Worm (Caenorhabditis elegans) whole organism, L4 larva: ENCODE results near the gene Y59E9AL.36.
A peak's percentile ranks its signal among the peaks of the same experiment; 100 is the strongest.

Experiments
- F49E8.2 ChIP-seq: sonication (generic microtip); optimal IDR thresholded peaks from 2 replicates; lab custom pipeline; 2016; ENCODE audit warnings: missing compliant biosample characterization, mild to moderate bottlenecking, missing genetic modification characterization, borderline replicate concordance
- T20F7.1 ChIP-seq: fragments of 200-800 bp; sonication (Bioruptor generic); optimal IDR thresholded peaks from 2 replicates; lab custom pipeline; 2018; ENCODE audit warnings: mild to moderate bottlenecking, missing genetic modification characterization, missing compliant biosample characterization
- Y5F2A.4 ChIP-seq: fragments of 200-800 bp; sonication (Bioruptor generic); optimal IDR thresholded peaks from 2 replicates; lab custom pipeline; 2018; ENCODE audit warnings: mild to moderate bottlenecking, missing genetic modification characterization, missing compliant biosample characterization
- aha-1 ChIP-seq: fragments of 150-350 bp; peaks from one replicate; lab custom pipeline; 2014; ENCODE audit warnings: missing biosample characterization, missing genetic modification characterization
- attf-4 ChIP-seq: sonication (generic microtip); optimal IDR thresholded peaks from 3 replicates; lab custom pipeline; 2017; ENCODE audit warnings: missing biosample characterization, missing genetic modification characterization
- ceh-20 ChIP-seq: fragments of 200-800 bp; sonication (Bioruptor generic); IDR thresholded peaks from 2 replicates; pipeline ENCODE4 v1.3.6; 2022; ENCODE audit warnings: missing genetic modification reagents, missing genetic modification characterization, missing compliant biosample characterization
- ceh-32 ChIP-seq: sonication (generic microtip); optimal IDR thresholded peaks from 2 replicates; lab custom pipeline; 2016; ENCODE audit warnings: mild to moderate bottlenecking, missing genetic modification characterization, missing compliant biosample characterization; ENCODE audit not compliant: poor library complexity
- daf-12 ChIP-seq: fragments of 150-350 bp; optimal IDR thresholded peaks from 2 replicates; lab custom pipeline; 2014; ENCODE audit warnings: missing biosample characterization, missing genetic modification reagents, missing genetic modification characterization
- daf-8 ChIP-seq: fragments of 200-800 bp; sonication (Bioruptor generic); IDR thresholded peaks from 2 replicates; pipeline ENCODE4 v1.3.6; 2022; ENCODE audit warnings: missing genetic modification characterization, missing compliant biosample characterization
- dmd-6 ChIP-seq: fragments of 200-800 bp; sonication (Bioruptor generic); IDR thresholded peaks from 2 replicates; pipeline ENCODE4 v1.3.6; 2022; ENCODE audit warnings: missing genetic modification reagents, missing genetic modification characterization, missing compliant biosample characterization
- dpl-1 ChIP-seq: fragments of 150-350 bp; optimal IDR thresholded peaks from 2 replicates; lab custom pipeline; 2014; ENCODE audit warnings: missing biosample characterization, missing genetic modification reagents, missing genetic modification characterization
- duxl-1 ChIP-seq: sonication (generic microtip); optimal IDR thresholded peaks from 2 replicates; lab custom pipeline; 2016; ENCODE audit warnings: mild to moderate bottlenecking, missing genetic modification characterization, moderate library complexity, missing compliant biosample characterization; ENCODE audit not compliant: poor library complexity
- dve-1 ChIP-seq: sonication (generic microtip); optimal IDR thresholded peaks from 2 replicates; lab custom pipeline; 2017; ENCODE audit warnings: antibody characterized with exemption, mild to moderate bottlenecking, missing genetic modification characterization, missing compliant biosample characterization; ENCODE audit not compliant: insufficient read depth
- egl-43 ChIP-seq: fragments of 200-800 bp; sonication (Bioruptor generic); IDR thresholded peaks from 2 replicates; pipeline ENCODE4 v1.3.6; 2022; ENCODE audit warnings: missing genetic modification reagents, missing genetic modification characterization, missing compliant biosample characterization
- gei-8 ChIP-seq: fragments of 200-800 bp; sonication (Bioruptor generic); optimal IDR thresholded peaks from 2 replicates; lab custom pipeline; 2018; ENCODE audit warnings: mild to moderate bottlenecking, missing genetic modification characterization, missing compliant biosample characterization
- hlh-30 ChIP-seq: sonication (generic microtip); optimal IDR thresholded peaks from 2 replicates; lab custom pipeline; 2017; ENCODE audit warnings: antibody characterized with exemption, mild to moderate bottlenecking, missing genetic modification characterization, missing compliant biosample characterization; ENCODE audit not compliant: insufficient read depth
- hmg-1.1 ChIP-seq: fragments of 200-800 bp; sonication (Bioruptor generic); IDR thresholded peaks from 2 replicates; pipeline ENCODE4 v1.3.6; 2022; ENCODE audit warnings: missing genetic modification reagents, missing genetic modification characterization, missing compliant biosample characterization
- lim-7 ChIP-seq: fragments of 200-800 bp; sonication (Bioruptor generic); IDR thresholded peaks from 2 replicates; pipeline ENCODE4 v1.3.6; 2022; ENCODE audit warnings: missing genetic modification characterization, missing compliant biosample characterization
- lin-15B ChIP-seq: fragments of 150-350 bp; sonication (generic microtip); optimal IDR thresholded peaks from 3 replicates; lab custom pipeline; 2014; ENCODE audit warnings: missing biosample characterization, missing genetic modification characterization
- lin-29 ChIP-seq: fragments of 200-800 bp; sonication (Bioruptor generic); IDR thresholded peaks from 2 replicates; pipeline ENCODE4 v1.3.6; 2022; ENCODE audit warnings: missing genetic modification reagents, missing genetic modification characterization, missing compliant biosample characterization
- lir-3 ChIP-seq: sonication (generic microtip); optimal IDR thresholded peaks from 2 replicates; lab custom pipeline; 2016; ENCODE audit warnings: mild to moderate bottlenecking, missing genetic modification characterization, missing compliant biosample characterization
- lsy-2 ChIP-seq, 2 experiments: fragments of 150-350 bp in 1 of 2; sonication (generic microtip) in 1 of 2; optimal IDR thresholded peaks; 2 replicates each; lab custom pipeline; 2014 to 2017; ENCODE audit warnings: missing biosample characterization in 2 of 2, missing genetic modification characterization in 2 of 2
- madf-5 ChIP-seq, 2 experiments: fragments of 200-800 bp; sonication (Bioruptor generic); IDR thresholded peaks; 2 replicates each; pipeline ENCODE4 v1.3.6; 2022; ENCODE audit warnings: missing compliant biosample characterization in 2 of 2, missing genetic modification characterization in 2 of 2
- madf-9 ChIP-seq: fragments of 200-800 bp; sonication (Bioruptor generic); conservative IDR thresholded peaks from 2 replicates; pipeline ENCODE4 v1.3.6; 2022; ENCODE audit warnings: missing genetic modification reagents, missing genetic modification characterization, missing compliant biosample characterization
- mdl-1 ChIP-seq, 2 experiments: fragments of 150-350 bp in 1 of 2; sonication (generic microtip) in 1 of 2; optimal IDR thresholded peaks; 2 replicates each; lab custom pipeline; 2014 to 2017; ENCODE audit warnings: missing biosample characterization in 2 of 2, missing genetic modification characterization in 2 of 2
- mdt-29 ChIP-seq: fragments of 200-800 bp; sonication (Bioruptor generic); IDR thresholded peaks from 2 replicates; pipeline ENCODE4 v1.3.6; 2022; ENCODE audit warnings: missing genetic modification reagents, missing genetic modification characterization, missing compliant biosample characterization
- mxl-3 ChIP-seq: fragments of 200-800 bp; sonication (Bioruptor generic); optimal IDR thresholded peaks from 2 replicates; lab custom pipeline; 2018; ENCODE audit warnings: mild to moderate bottlenecking, missing genetic modification characterization, missing compliant biosample characterization
- nhr-10 ChIP-seq: fragments of 150-350 bp; optimal IDR thresholded peaks from 2 replicates; lab custom pipeline; 2014; ENCODE audit warnings: missing biosample characterization, missing genetic modification characterization
- nhr-102 ChIP-seq: sonication (generic microtip); optimal IDR thresholded peaks from 2 replicates; lab custom pipeline; 2016; ENCODE audit warnings: mild to moderate bottlenecking, missing genetic modification characterization, moderate library complexity, missing compliant biosample characterization
- nhr-11 ChIP-seq: fragments of 150-350 bp; optimal IDR thresholded peaks from 2 replicates; lab custom pipeline; 2014; ENCODE audit warnings: missing biosample characterization, missing genetic modification characterization
- nhr-237 ChIP-seq: sonication (generic microtip); optimal IDR thresholded peaks from 2 replicates; lab custom pipeline; 2017; ENCODE audit warnings: missing biosample characterization, missing genetic modification characterization
- nhr-25 ChIP-seq: sonication (generic microtip); optimal IDR thresholded peaks from 2 replicates; lab custom pipeline; 2017; ENCODE audit warnings: missing genetic modification characterization, mild to moderate bottlenecking, missing compliant biosample characterization, antibody characterized with exemption, moderate library complexity, borderline replicate concordance; ENCODE audit not compliant: insufficient read depth
- nhr-42 ChIP-seq: fragments of 200-800 bp; sonication (Bioruptor generic); IDR thresholded peaks from 2 replicates; pipeline ENCODE4 v1.3.6; 2022; ENCODE audit warnings: missing genetic modification characterization, missing compliant biosample characterization
- nhr-48 ChIP-seq: sonication (generic microtip); optimal IDR thresholded peaks from 2 replicates; lab custom pipeline; 2016; ENCODE audit warnings: mild to moderate bottlenecking, missing genetic modification characterization, missing compliant biosample characterization
- nhr-6 ChIP-seq: fragments of 150-350 bp; optimal IDR thresholded peaks from 2 replicates; lab custom pipeline; 2014; ENCODE audit warnings: missing biosample characterization, missing genetic modification characterization
- nhr-76 ChIP-seq: fragments of 150-350 bp; optimal IDR thresholded peaks from 2 replicates; lab custom pipeline; 2014; ENCODE audit warnings: missing biosample characterization, missing genetic modification characterization
- php-3 ChIP-seq: fragments of 200-800 bp; sonication (Bioruptor generic); IDR thresholded peaks from 2 replicates; pipeline ENCODE4 v1.3.6; 2022; ENCODE audit warnings: missing genetic modification reagents, missing genetic modification characterization, missing compliant biosample characterization
- pqm-1 ChIP-seq: sonication (generic microtip); optimal IDR thresholded peaks from 2 replicates; lab custom pipeline; 2017; ENCODE audit warnings: missing biosample characterization, missing genetic modification characterization
- rbr-2 ChIP-seq: sonication (generic microtip); optimal IDR thresholded peaks from 2 replicates; lab custom pipeline; 2016; ENCODE audit warnings: missing genotype, missing genetic modification characterization, missing compliant biosample characterization
- saeg-2 ChIP-seq: fragments of 200-800 bp; sonication (Bioruptor generic); IDR thresholded peaks from 2 replicates; pipeline ENCODE4 v1.3.6; 2022; ENCODE audit warnings: missing genetic modification reagents, missing genetic modification characterization, missing compliant biosample characterization
- spr-3 ChIP-seq: fragments of 200-800 bp; sonication (Bioruptor generic); optimal IDR thresholded peaks from 2 replicates; lab custom pipeline; 2018; ENCODE audit warnings: mild to moderate bottlenecking, missing genetic modification characterization, missing compliant biosample characterization
- tra-1 ChIP-seq: fragments of 200-800 bp; sonication (Bioruptor generic); IDR thresholded peaks from 2 replicates; pipeline ENCODE4 v1.3.6; 2022; ENCODE audit warnings: missing genetic modification reagents, missing genetic modification characterization, missing compliant biosample characterization
- unc-130 ChIP-seq: sonication (generic microtip); optimal IDR thresholded peaks from 2 replicates; lab custom pipeline; 2016; ENCODE audit warnings: missing genetic modification reagents, missing genetic modification characterization, missing compliant biosample characterization
- unc-39 ChIP-seq: sonication (generic microtip); optimal IDR thresholded peaks from 2 replicates; lab custom pipeline; 2017; ENCODE audit warnings: missing biosample characterization, missing genetic modification characterization
- unc-62 ChIP-seq, 3 experiments: fragments of 150-350 bp in 1 of 3; sonication (generic microtip); optimal IDR thresholded peaks in 2 of 3; peaks in 1 of 3; 1 replicate in 1 of 3; 2 replicates in 2 of 3; lab custom pipeline; 2014 to 2017; ENCODE audit warnings: missing biosample characterization in 3 of 3, missing genetic modification characterization in 3 of 3, missing genetic modification reagents in 3 of 3, missing genotype in 1 of 3
- zag-1 ChIP-seq: fragments of 150-350 bp; optimal IDR thresholded peaks from 2 replicates; lab custom pipeline; 2014; ENCODE audit warnings: missing biosample characterization, missing genetic modification characterization
- zfp-2 ChIP-seq: sonication (generic microtip); optimal IDR thresholded peaks from 2 replicates; lab custom pipeline; 2016; ENCODE audit warnings: mild to moderate bottlenecking, missing genetic modification characterization, missing compliant biosample characterization
- zip-11 ChIP-seq: fragments of 200-800 bp; sonication (Bioruptor generic); IDR thresholded peaks from 2 replicates; pipeline ENCODE4 v1.3.6; 2022; ENCODE audit warnings: missing genetic modification characterization, missing compliant biosample characterization
- zip-2 ChIP-seq: fragments of 150-350 bp; optimal IDR thresholded peaks from 2 replicates; lab custom pipeline; 2014; ENCODE audit warnings: missing biosample characterization, missing genetic modification characterization

Gene Y59E9AL.36

ce11 chrIV:5183755-5184166 lies 25.5 kb downstream of the Y59E9AL.36 start, which contains the start of gene W03F8.4 (continued):
- TF ChIP-seq nhr-6 (peak; percentile 81), hlh-30 (tag; lab: Kevin White, UChicago) (peak; percentile 85), unc-130 (peak; percentile 51), madf-5 (GFP tag; IDR thresholded peaks at IDR 0.05; lab: Robert Waterston, UW) (no peak), unc-62 (GFP tag; optimal IDR thresholded peaks at IDR 0.05 in 1 of 2; lab: Kevin White, UChicago) (peak in 1 of 2 experiments; percentile 86), unc-62 (tag; optimal IDR thresholded peaks at IDR 0.05; lab: Kevin White, UChicago) (no peak), php-3 (GFP tag; lab: Robert Waterston, UW) (peak; percentile 83), lim-7 (GFP tag; lab: Robert Waterston, UW) (no peak; the same call in 1 of the 2 replicates), unc-39 (tag; lab: Kevin White, UChicago) (no peak), nhr-42 (GFP tag; lab: Robert Waterston, UW) (peak; percentile 82), T20F7.1 (GFP tag; lab: Kevin White, UChicago) (peak; percentile 81), dpl-1 (GFP tag; lab: Kevin White, UChicago) (peak; percentile 99), lin-15B (tag; lab: Kevin White, UChicago) (peak; percentile 69), ceh-20 (GFP tag; lab: Robert Waterston, UW) (peak; percentile 90), attf-4 (no peak), daf-12 (tag; lab: Kevin White, UChicago) (no peak), Y5F2A.4 (GFP tag; lab: Kevin White, UChicago) (no peak), zag-1 (tag; lab: Kevin White, UChicago) (no peak), egl-43 (peak; percentile 71), F49E8.2 (tag; lab: Kevin White, UChicago) (peak; percentile 81), zfp-2 (tag; lab: Kevin White, UChicago) (peak; percentile 47), lsy-2 (tag; optimal IDR thresholded peaks at IDR 0.05; lab: Kevin White, UChicago) (peak; percentile 61 to 95), hmg-1.1 (GFP tag; lab: Robert Waterston, UW) (peak; percentile 89), gei-8 (GFP tag; lab: Kevin White, UChicago) (no peak), nhr-10 (no peak), rbr-2 (peak; percentile 92), nhr-102 (peak; percentile 94), nhr-25 (tag; lab: Kevin White, UChicago) (peak; percentile 93), nhr-76 (tag; lab: Kevin White, UChicago) (no peak), zip-2 (tag; lab: Kevin White, UChicago) (peak; percentile 49), ceh-32 (tag; lab: Kevin White, UChicago) (no peak), nhr-237 (tag; lab: Kevin White, UChicago) (no peak), aha-1 (tag; lab: Kevin White, UChicago) (peak; percentile 97), mxl-3 (GFP tag; lab: Kevin White, UChicago) (peak; percentile 55), mdl-1 (tag; optimal IDR thresholded peaks at IDR 0.05; lab: Kevin White, UChicago) (peak in 1 of 2 experiments; percentile 28), nhr-48 (peak; percentile 82), lir-3 (tag; lab: Kevin White, UChicago) (no peak), dmd-6 (GFP tag; lab: Robert Waterston, UW) (peak; percentile 87), pqm-1 (tag; lab: Kevin White, UChicago) (no peak), dve-1 (tag; lab: Kevin White, UChicago) (no peak), mdt-29 (GFP tag; lab: Robert Waterston, UW) (peak; percentile 56; the same call in 1 of the 2 replicates), zip-11 (no peak), madf-9 (0 out of 2 replicates have a peak, but pooled peaks have one; percentile 54), spr-3 (GFP tag; lab: Kevin White, UChicago) (peak; percentile 65), lin-29 (GFP tag; lab: Robert Waterston, UW) (peak; percentile 88), duxl-1 (peak; percentile 90), nhr-11 (tag; lab: Kevin White, UChicago) (peak; percentile 85), daf-8 (GFP tag; lab: Robert Waterston, UW) (no peak), saeg-2 (GFP tag; lab: Robert Waterston, UW) (peak; percentile 73; the same call in 1 of the 2 replicates), tra-1 (peak; percentile 67; the same call in 1 of the 2 replicates)
